Worm (Caenorhabditis elegans): Measurements from ENCODE around the gene R07E3.7.

DNA sequence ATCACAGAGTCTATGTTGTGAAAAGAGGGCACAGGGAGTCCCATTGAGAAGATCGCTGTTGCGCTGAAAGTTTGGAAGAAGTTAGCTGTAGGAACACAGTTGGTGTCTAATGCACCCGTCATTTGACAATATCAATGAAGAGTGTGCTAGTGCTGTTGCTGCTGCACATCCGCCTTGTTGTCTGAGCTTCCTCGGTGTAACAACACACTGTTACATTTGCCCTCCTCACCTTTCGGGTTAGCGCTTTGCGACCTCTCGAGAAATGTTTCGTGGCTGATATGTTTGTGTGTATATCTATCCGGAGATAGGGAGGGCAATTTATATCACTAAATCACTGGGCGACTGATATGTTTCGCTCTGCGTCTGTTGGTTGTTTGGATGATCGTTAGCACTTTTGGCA, 38.7 kb upstream of the R07E3.7 start:
- TF ChIP-seq lin-39 (tag; optimal IDR thresholded peaks at IDR 0.05), result no peak
- TF ChIP-seq snpc-4 (tag; optimal IDR thresholded peaks at IDR 0.05), result no peak
- TF ChIP-seq ztf-11 (tag; optimal IDR thresholded peaks at IDR 0.05), result no peak
- no peak for TF ChIP-seq zag-1 (tag; optimal IDR thresholded peaks at IDR 0.05)
